Fruit fly (Drosophila melanogaster): ENCODE results near the gene bip1.
A peak's percentile ranks its signal among the peaks of the same experiment; 100 is the strongest.

Gene bip1

DNA sequence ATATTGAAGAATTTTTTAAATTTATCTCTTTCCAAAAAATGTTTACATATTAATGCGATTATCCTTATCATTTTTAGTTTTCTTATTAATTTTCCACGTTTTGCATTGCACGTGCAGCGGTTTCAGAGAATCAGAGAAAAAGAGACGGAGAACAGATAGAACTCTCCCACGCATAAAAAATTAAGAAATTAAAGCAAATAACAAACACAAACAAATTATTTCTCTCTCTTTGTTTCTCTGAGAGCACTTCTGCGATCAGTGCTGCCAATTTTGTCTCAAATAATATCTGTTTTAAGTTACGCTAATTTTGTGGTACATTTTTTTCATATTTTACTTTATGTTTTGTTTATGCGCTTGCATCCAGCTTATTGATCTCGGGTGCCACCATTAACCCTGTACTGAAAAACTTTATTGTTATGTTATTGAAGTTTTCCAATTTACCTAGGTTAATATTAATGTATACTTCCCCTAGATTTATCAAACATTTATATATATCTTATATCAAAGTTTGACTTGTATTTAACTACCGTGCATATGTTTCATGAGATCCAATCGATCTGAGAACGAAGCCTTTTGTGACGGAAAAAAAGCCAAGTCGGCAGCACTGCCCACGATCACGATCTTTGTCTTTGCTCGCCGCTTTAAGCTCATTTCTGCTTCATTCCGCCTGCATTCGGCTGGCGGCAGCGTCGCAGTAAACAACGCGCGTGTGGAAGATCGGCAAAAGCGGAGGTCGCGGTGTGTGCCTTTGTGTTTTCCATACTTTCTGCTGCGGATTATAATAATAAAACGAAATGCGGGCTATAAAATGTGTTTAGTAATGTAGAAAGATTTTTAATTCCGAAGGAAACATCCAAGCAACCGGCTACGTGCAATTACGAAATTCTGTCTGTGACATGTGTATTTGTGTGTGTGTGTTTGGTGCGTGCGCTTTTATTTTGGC, 5.0 kb upstream of the bip1 start, which contains the start of gene Sarm (continued):
- TF ChIP-seq unpg (GFP tag; optimal IDR thresholded peaks at IDR 0.05) (no peak), bab2 (GFP tag; optimal IDR thresholded peaks at IDR 0.05) (no peak), sna (GFP tag; IDR thresholded peaks at IDR 0.05; ENCODE audit: partially characterized antibody) (no peak), CG33213 (GFP tag; optimal IDR thresholded peaks at IDR 0.05) (no peak), kah (GFP tag; optimal IDR thresholded peaks at IDR 0.05) (no peak), CG12942 (GFP tag; optimal IDR thresholded peaks at IDR 0.05) (no peak), mirr (GFP tag; optimal IDR thresholded peaks at IDR 0.05) (no peak), CG3065 (GFP tag; optimal IDR thresholded peaks at IDR 0.05) (no peak), dmrt11E (tag; optimal IDR thresholded peaks at IDR 0.05) (no peak), CG9876 (GFP tag; optimal IDR thresholded peaks at IDR 0.05) (no peak), CG8388 (GFP tag; optimal IDR thresholded peaks at IDR 0.05) (peak; percentile 9), CG17359 (tag; optimal IDR thresholded peaks at IDR 0.05) (no peak), Deaf1 (tag; optimal IDR thresholded peaks at IDR 0.05) (peak; percentile 73), aop (GFP tag; IDR thresholded peaks at IDR 0.05) (no peak), D (optimal IDR thresholded peaks at IDR 0.05) (no peak), D (GFP tag; optimal IDR thresholded peaks at IDR 0.05) (peak; percentile 35), Lpt (GFP tag; optimal IDR thresholded peaks at IDR 0.05) (no peak), Ets97D (GFP tag; optimal IDR thresholded peaks at IDR 0.05) (no peak), Dip3 (GFP tag; optimal IDR thresholded peaks at IDR 0.05) (no peak), lbe (GFP tag; optimal IDR thresholded peaks at IDR 0.05) (peak; percentile 41), CG15479 (GFP tag; optimal IDR thresholded peaks at IDR 0.05) (no peak), CG17612 (GFP tag; IDR thresholded peaks at IDR 0.05) (no peak), CG4707 (GFP tag; optimal IDR thresholded peaks at IDR 0.05) (no peak), CG14710 (tag; optimal IDR thresholded peaks at IDR 0.05) (peak; percentile 30), HLH54F (GFP tag; optimal IDR thresholded peaks at IDR 0.05) (peak; percentile 23), CG11695 (GFP tag; IDR thresholded peaks at IDR 0.05) (no peak; the same call in 2 of the 3 replicates), Meics (GFP tag; optimal IDR thresholded peaks at IDR 0.05) (peak; percentile 52), CG11085 (GFP tag; IDR thresholded peaks at IDR 0.05) (no peak), her (GFP tag; optimal IDR thresholded peaks at IDR 0.05) (no peak), CG11560 (tag; IDR thresholded peaks at IDR 0.05) (no peak), so (GFP tag; IDR thresholded peaks at IDR 0.05) (no peak), Fer1 (GFP tag; optimal IDR thresholded peaks at IDR 0.05) (peak; percentile 52), zf30C (GFP tag; optimal IDR thresholded peaks at IDR 0.05) (no peak), CG3838 (GFP tag; optimal IDR thresholded peaks at IDR 0.05) (peak; percentile 7), org-1 (GFP tag; optimal IDR thresholded peaks at IDR 0.05) (peak; percentile 6), H15 (GFP tag; IDR thresholded peaks at IDR 0.05) (0 out of 3 replicates have a peak, but pooled peaks have one; percentile 15), scrt (GFP tag; optimal IDR thresholded peaks at IDR 0.05) (peak; percentile 25), pros (GFP tag; optimal IDR thresholded peaks at IDR 0.05) (no peak), Antp (GFP tag; optimal IDR thresholded peaks at IDR 0.05) (no peak), CG12299 (tag; optimal IDR thresholded peaks at IDR 0.05) (no peak), insv (GFP tag; optimal IDR thresholded peaks at IDR 0.05) (no peak), CG4854 (GFP tag; optimal IDR thresholded peaks at IDR 0.05) (no peak), Doc3 (GFP tag; IDR thresholded peaks at IDR 0.05; ENCODE audit: partially characterized antibody) (no peak), Six4 (GFP tag; optimal IDR thresholded peaks at IDR 0.05) (peak; percentile 52), eve (GFP tag; optimal IDR thresholded peaks at IDR 0.05) (peak in 1 of 2 experiments; percentile 73), emc (GFP tag; optimal IDR thresholded peaks at IDR 0.05) (no peak), bsh (GFP tag; optimal IDR thresholded peaks at IDR 0.05) (peak; percentile 20 to 28), sd (tag; optimal IDR thresholded peaks at IDR 0.05) (peak; percentile 24), CG9797 (GFP tag; optimal IDR thresholded peaks at IDR 0.05) (no peak)
